Worm (Caenorhabditis elegans) whole organism, L3 larva: ENCODE data around the gene F56H9.8.

ENCODE experiments used
- R02D3.7 ChIP-seq: fragments of 150-350 bp; optimal IDR thresholded peaks from 2 replicates; lab custom pipeline; 2014; ENCODE audit warnings: missing biosample characterization, missing genetic modification characterization
- ZK546.5 ChIP-seq: sonication (generic microtip); optimal IDR thresholded peaks from 2 replicates; lab custom pipeline; 2017; ENCODE audit warnings: missing biosample characterization, missing genetic modification characterization
- aly-2 ChIP-seq: fragments of 150-350 bp; optimal IDR thresholded peaks from 2 replicates; lab custom pipeline; 2014; ENCODE audit warnings: missing biosample characterization, missing genetic modification characterization
- ama-1 ChIP-seq: fragments of 150-350 bp; optimal IDR thresholded peaks from 2 replicates; lab custom pipeline; 2018
- ceh-16 ChIP-seq: sonication (generic microtip); optimal IDR thresholded peaks from 2 replicates; lab custom pipeline; 2017; ENCODE audit warnings: missing biosample characterization, missing genetic modification characterization
- ceh-28 ChIP-seq: fragments of 150-350 bp; optimal IDR thresholded peaks from 2 replicates; lab custom pipeline; 2014; ENCODE audit warnings: missing biosample characterization, missing genetic modification reagents, missing genetic modification characterization
- ceh-82 ChIP-seq: fragments of 150-350 bp; optimal IDR thresholded peaks from 2 replicates; lab custom pipeline; 2014; ENCODE audit warnings: missing biosample characterization, missing genetic modification characterization
- ceh-9 ChIP-seq: sonication (generic microtip); optimal IDR thresholded peaks from 2 replicates; lab custom pipeline; 2018; ENCODE audit warnings: missing biosample characterization, missing genetic modification characterization
- daf-12 ChIP-seq: fragments of 150-350 bp; optimal IDR thresholded peaks from 2 replicates; lab custom pipeline; 2014; ENCODE audit warnings: missing biosample characterization, missing genetic modification reagents, missing genetic modification characterization
- egl-27 ChIP-seq: sonication (generic microtip); optimal IDR thresholded peaks from 4 replicates; lab custom pipeline; 2017; ENCODE audit warnings: missing biosample characterization, missing genetic modification reagents, missing genetic modification characterization
- egl-5 ChIP-seq: fragments of 150-350 bp; optimal IDR thresholded peaks from 2 replicates; lab custom pipeline; 2017; ENCODE audit warnings: missing biosample characterization, missing genetic modification reagents, missing genetic modification characterization, inconsistent platforms
- elt-1 ChIP-seq: fragments of 150-350 bp; optimal IDR thresholded peaks from 2 replicates; lab custom pipeline; 2014; ENCODE audit warnings: missing biosample characterization, missing genetic modification characterization
- elt-2 ChIP-seq: sonication (generic microtip); optimal IDR thresholded peaks from 2 replicates; lab custom pipeline; 2016; ENCODE audit warnings: missing genetic modification reagents, mild to moderate bottlenecking, missing genetic modification characterization, missing compliant biosample characterization
- elt-3 ChIP-seq, 3 experiments: fragments of 150-350 bp in 1 of 3; sonication (generic microtip) in 2 of 3; optimal IDR thresholded peaks; 2 replicates in 2 of 3; 4 replicates in 1 of 3; lab custom pipeline; 2014 to 2017; ENCODE audit warnings: missing biosample characterization in 3 of 3, missing genetic modification characterization in 3 of 3
- eor-1 ChIP-seq, 2 experiments: fragments of 150-350 bp; optimal IDR thresholded peaks; 2 replicates each; lab custom pipeline; 2014 to 2018; ENCODE audit warnings: missing biosample characterization in 2 of 2, missing genetic modification characterization in 2 of 2
- fkh-10 ChIP-seq: sonication (generic microtip); optimal IDR thresholded peaks from 2 replicates; lab custom pipeline; 2017; ENCODE audit warnings: missing biosample characterization, missing genetic modification reagents, missing genetic modification characterization
- fkh-2 ChIP-seq: fragments of 150-350 bp; optimal IDR thresholded peaks from 2 replicates; lab custom pipeline; 2014; ENCODE audit warnings: missing biosample characterization, missing genetic modification reagents, missing genetic modification characterization
- fos-1 ChIP-seq: fragments of 150-350 bp; optimal IDR thresholded peaks from 2 replicates; lab custom pipeline; 2014; ENCODE audit warnings: missing biosample characterization, missing genetic modification characterization
- hmg-11 ChIP-seq: sonication (generic microtip); optimal IDR thresholded peaks from 2 replicates; lab custom pipeline; 2016; ENCODE audit warnings: missing genetic modification characterization, missing compliant biosample characterization
- jun-1 ChIP-seq: fragments of 150-350 bp; optimal IDR thresholded peaks from 2 replicates; lab custom pipeline; 2014; ENCODE audit warnings: missing biosample characterization, missing genetic modification reagents, missing genetic modification characterization
- lin-15B ChIP-seq: fragments of 150-350 bp; optimal IDR thresholded peaks from 2 replicates; lab custom pipeline; 2014; ENCODE audit warnings: missing biosample characterization, missing genetic modification characterization
- lin-39 ChIP-seq: fragments of 150-350 bp; optimal IDR thresholded peaks from 2 replicates; lab custom pipeline; 2018; ENCODE audit warnings: missing biosample characterization, missing genetic modification reagents, missing genetic modification characterization
- lsy-12 ChIP-seq: sonication (generic microtip); optimal IDR thresholded peaks from 2 replicates; lab custom pipeline; 2016; ENCODE audit warnings: mild to moderate bottlenecking, missing genetic modification characterization, missing compliant biosample characterization
- mdl-1 ChIP-seq: fragments of 150-350 bp; optimal IDR thresholded peaks from 2 replicates; lab custom pipeline; 2014; ENCODE audit warnings: missing biosample characterization, missing genetic modification characterization
- mml-1 ChIP-seq: fragments of 150-350 bp; sonication (generic microtip); optimal IDR thresholded peaks from 3 replicates; lab custom pipeline; 2014; ENCODE audit warnings: missing biosample characterization, missing genetic modification characterization
- nfya-1 ChIP-seq: sonication (generic microtip); optimal IDR thresholded peaks from 2 replicates; lab custom pipeline; 2017; ENCODE audit warnings: missing genetic modification characterization, mild to moderate bottlenecking, missing compliant biosample characterization, antibody characterized with exemption, moderate library complexity; ENCODE audit not compliant: insufficient read depth
- nhr-11 ChIP-seq: fragments of 150-350 bp; optimal IDR thresholded peaks from 2 replicates; lab custom pipeline; 2014; ENCODE audit warnings: missing biosample characterization, missing genetic modification characterization
- nhr-12 ChIP-seq: fragments of 150-350 bp; optimal IDR thresholded peaks from 2 replicates; lab custom pipeline; 2014; ENCODE audit warnings: missing biosample characterization, missing genetic modification characterization
- nhr-23 ChIP-seq: fragments of 150-350 bp; optimal IDR thresholded peaks from 2 replicates; lab custom pipeline; 2014; ENCODE audit warnings: missing biosample characterization, missing genetic modification reagents, missing genetic modification characterization
- nhr-237 ChIP-seq: fragments of 150-350 bp; optimal IDR thresholded peaks from 2 replicates; lab custom pipeline; 2014; ENCODE audit warnings: missing biosample characterization, missing genetic modification characterization
- nhr-25 ChIP-seq: sonication (generic microtip); optimal IDR thresholded peaks from 2 replicates; lab custom pipeline; 2017; ENCODE audit warnings: missing biosample characterization, missing genetic modification characterization
- nhr-28 ChIP-seq: fragments of 150-350 bp; optimal IDR thresholded peaks from 2 replicates; lab custom pipeline; 2014; ENCODE audit warnings: missing biosample characterization, missing genetic modification characterization
- nhr-43 ChIP-seq: sonication (generic microtip); optimal IDR thresholded peaks from 2 replicates; lab custom pipeline; 2016; ENCODE audit warnings: mild to moderate bottlenecking, missing genetic modification characterization, missing compliant biosample characterization; ENCODE audit not compliant: poor library complexity, severe bottlenecking
- nhr-67 ChIP-seq: fragments of 150-350 bp; optimal IDR thresholded peaks from 2 replicates; lab custom pipeline; 2014; ENCODE audit warnings: missing biosample characterization, missing genetic modification characterization
- nhr-76 ChIP-seq: fragments of 150-350 bp; sonication (generic microtip); optimal IDR thresholded peaks from 5 replicates; lab custom pipeline; 2014; ENCODE audit warnings: missing biosample characterization, missing genetic modification characterization
- nhr-77 ChIP-seq: fragments of 150-350 bp; optimal IDR thresholded peaks from 2 replicates; lab custom pipeline; 2014; ENCODE audit warnings: missing biosample characterization, missing genetic modification characterization
- pha-4 ChIP-seq: fragments of 150-350 bp; optimal IDR thresholded peaks from 2 replicates; lab custom pipeline; 2014; ENCODE audit warnings: missing biosample characterization, missing genetic modification reagents, missing genetic modification characterization
- pqm-1 ChIP-seq: fragments of 150-350 bp; optimal IDR thresholded peaks from 2 replicates; lab custom pipeline; 2017; ENCODE audit warnings: missing biosample characterization, missing genetic modification characterization, inconsistent platforms
- sea-2 ChIP-seq: fragments of 150-350 bp; sonication (generic microtip); optimal IDR thresholded peaks from 4 replicates; lab custom pipeline; 2014; ENCODE audit warnings: missing biosample characterization, missing genetic modification reagents, missing genetic modification characterization
- skn-1 ChIP-seq: fragments of 150-350 bp; optimal IDR thresholded peaks from 2 replicates; lab custom pipeline; 2014; ENCODE audit warnings: missing biosample characterization, missing genetic modification characterization
- snpc-4 ChIP-seq: fragments of 150-350 bp; optimal IDR thresholded peaks from 2 replicates; lab custom pipeline; 2014; ENCODE audit warnings: missing biosample characterization, missing genetic modification characterization
- tbx-2 ChIP-seq: sonication (generic microtip); optimal IDR thresholded peaks from 2 replicates; lab custom pipeline; 2016; ENCODE audit warnings: mild to moderate bottlenecking, missing genetic modification characterization, missing compliant biosample characterization
- unc-39 ChIP-seq: sonication (generic microtip); optimal IDR thresholded peaks from 4 replicates; lab custom pipeline; 2017; ENCODE audit warnings: missing biosample characterization, missing genetic modification characterization
- unc-62 ChIP-seq: fragments of 150-350 bp; sonication (generic microtip); optimal IDR thresholded peaks from 4 replicates; lab custom pipeline; 2014; ENCODE audit warnings: missing biosample characterization, missing genetic modification reagents, missing genetic modification characterization
- zag-1 ChIP-seq: fragments of 150-350 bp; optimal IDR thresholded peaks from 2 replicates; lab custom pipeline; 2014; ENCODE audit warnings: missing biosample characterization, missing genetic modification characterization
- ztf-11 ChIP-seq: fragments of 150-350 bp; optimal IDR thresholded peaks from 2 replicates; lab custom pipeline; 2014; ENCODE audit warnings: missing biosample characterization, missing genetic modification characterization
- ztf-4 ChIP-seq: fragments of 150-350 bp; optimal IDR thresholded peaks from 2 replicates; lab custom pipeline; 2014; ENCODE audit warnings: missing biosample characterization, missing genetic modification characterization

The F56H9.8 gene

ce11 chrV:12649636-12650035, 5.0 kb downstream of the F56H9.8 start, which contains the start of gene lin-25:
lin-25 (plus strand) TSS chrV:12649925.
- TF ChIP-seq fkh-10 (no peak), aly-2 (tag; lab: Kevin White, UChicago) (no peak), ceh-16 (no peak), nhr-12 (tag; lab: Kevin White, UChicago) (no peak), elt-1 (tag; lab: Kevin White, UChicago) (no peak), nhr-28 (tag; lab: Kevin White, UChicago) (no peak), sea-2 (GFP tag; lab: Kevin White, UChicago) (no peak), snpc-4 (peak; percentile 27), lsy-12 (tag; lab: Kevin White, UChicago) (no peak), nhr-67 (no peak), mml-1 (tag; lab: Kevin White, UChicago) (no peak), lin-39 (tag; lab: Kevin White, UChicago) (no peak), ceh-28 (tag; lab: Kevin White, UChicago) (no peak), unc-62 (GFP tag; lab: Kevin White, UChicago) (no peak), ztf-4 (tag; lab: Kevin White, UChicago) (no peak), zag-1 (tag; lab: Kevin White, UChicago) (no peak), eor-1 (tag; optimal IDR thresholded peaks at IDR 0.05; lab: Kevin White, UChicago) (no peak), fos-1 (tag; lab: Kevin White, UChicago) (no peak), fkh-2 (tag; lab: Kevin White, UChicago) (no peak), tbx-2 (no peak), ama-1 (lab: Kevin White, UChicago) (no peak), lin-15B (tag; lab: Kevin White, UChicago) (peak; percentile 51), nhr-76 (tag; lab: Kevin White, UChicago) (no peak), pqm-1 (tag; lab: Kevin White, UChicago) (no peak), ceh-82 (no peak), egl-27 (tag; lab: Kevin White, UChicago) (no peak), daf-12 (tag; lab: Kevin White, UChicago) (no peak), R02D3.7 (no peak), jun-1 (tag; lab: Kevin White, UChicago) (no peak), egl-5 (tag; lab: Kevin White, UChicago) (no peak), nhr-237 (tag; lab: Kevin White, UChicago) (no peak), ZK546.5 (tag; lab: Kevin White, UChicago) (no peak), ceh-9 (tag; lab: Kevin White, UChicago) (no peak), elt-2 (tag; lab: Kevin White, UChicago) (no peak), ztf-11 (tag; lab: Kevin White, UChicago) (no peak), nhr-25 (tag; lab: Kevin White, UChicago) (peak; percentile 24), pha-4 (tag; lab: Kevin White, UChicago) (peak; percentile 63), nhr-23 (tag; lab: Kevin White, UChicago) (no peak), hmg-11 (tag; lab: Kevin White, UChicago) (peak; percentile 58), skn-1 (no peak), nhr-11 (no peak), nhr-43 (tag; lab: Kevin White, UChicago) (no peak), mdl-1 (no peak), nhr-77 (tag; lab: Kevin White, UChicago) (no peak), nfya-1 (peak; percentile 42), unc-39 (tag; lab: Kevin White, UChicago) (no peak), elt-3 (tag; optimal IDR thresholded peaks at IDR 0.05; lab: Kevin White, UChicago) (no peak)
